Fruit fly (Drosophila melanogaster): ENCODE measurements around the gene CG7872.

The CG7872 gene

dm6 chrX:15593477-15594229, 15.6 kb downstream of the CG7872 start, which contains the start of gene Chsy (continued):
- no peak for TF ChIP-seq chm (GFP tag; IDR thresholded peaks at IDR 0.05)
- no peak for TF ChIP-seq CG13287 (GFP tag; IDR thresholded peaks at IDR 0.05; ENCODE audit: partially characterized antibody)
- TF ChIP-seq nau (GFP tag; optimal IDR thresholded peaks at IDR 0.05) = no peak
- TF ChIP-seq TFAM (GFP tag; optimal IDR thresholded peaks at IDR 0.05) = no peak
- TF ChIP-seq az2 (GFP tag; optimal IDR thresholded peaks at IDR 0.05) = no peak
- TF ChIP-seq E2f2 (GFP tag; IDR thresholded peaks at IDR 0.05) = peak; percentile 16; the same call in 1 of the 2 replicates
- peak; percentile 33 for TF ChIP-seq CG7556 (GFP tag; optimal IDR thresholded peaks at IDR 0.05)
- no peak for TF ChIP-seq D19B (GFP tag; optimal IDR thresholded peaks at IDR 0.05)
- no peak for TF ChIP-seq CG10321 (GFP tag; IDR thresholded peaks at IDR 0.05)
- TF ChIP-seq CG34422 (GFP tag; IDR thresholded peaks at IDR 0.05) = peak; percentile 26; the same call in 1 of the 3 replicates
- TF ChIP-seq Blimp-1 (GFP tag; optimal IDR thresholded peaks at IDR 0.05) = no peak
- TF ChIP-seq Scr (GFP tag; IDR thresholded peaks at IDR 0.05; ENCODE audit: partially characterized antibody) = no peak
- TF ChIP-seq HLH54F (GFP tag; optimal IDR thresholded peaks at IDR 0.05) = no peak
- TF ChIP-seq Sry-δ (GFP tag; optimal IDR thresholded peaks at IDR 0.05) = no peak
- TF ChIP-seq rib (GFP tag; IDR thresholded peaks at IDR 0.05) = no peak; the same call in 1 of the 2 replicates
- no peak for TF ChIP-seq pan (optimal IDR thresholded peaks at IDR 0.05)
- peak in 1 of 2 experiments; percentile 15 for TF ChIP-seq pan (GFP tag; optimal IDR thresholded peaks at IDR 0.05 in 1 of 2, IDR thresholded peaks at IDR 0.05 in 1 of 2)
- no peak for TF ChIP-seq CG9727 (GFP tag; optimal IDR thresholded peaks at IDR 0.05)
- TF ChIP-seq CG30020 (tag; optimal IDR thresholded peaks at IDR 0.05) = no peak
- TF ChIP-seq CG18619 (GFP tag; optimal IDR thresholded peaks at IDR 0.05) = peak; percentile 35
- no peak for TF ChIP-seq CG3407 (GFP tag; optimal IDR thresholded peaks at IDR 0.05)
- TF ChIP-seq twi (tag; optimal IDR thresholded peaks at IDR 0.05) = no peak
- TF ChIP-seq CG16863 (GFP tag; optimal IDR thresholded peaks at IDR 0.05) = no peak
- TF ChIP-seq toy (GFP tag; IDR thresholded peaks at IDR 0.05) = no peak
- no peak for TF ChIP-seq CG2889 (GFP tag; IDR thresholded peaks at IDR 0.05)
- no peak for TF ChIP-seq esg (GFP tag; conservative IDR thresholded peaks at IDR 0.05)
- TF ChIP-seq H15 (GFP tag; IDR thresholded peaks at IDR 0.05) = no peak
- TF ChIP-seq CG4328 (GFP tag; optimal IDR thresholded peaks at IDR 0.05) = no peak
- no peak for TF ChIP-seq MTF-1 (GFP tag; optimal IDR thresholded peaks at IDR 0.05; ENCODE audit: borderline replicate concordance)
- TF ChIP-seq YL-1 (GFP tag; optimal IDR thresholded peaks at IDR 0.05) = no peak
- peak; percentile 21 for TF ChIP-seq grau (tag; optimal IDR thresholded peaks at IDR 0.05)
- TF ChIP-seq amos (GFP tag; IDR thresholded peaks at IDR 0.05; ENCODE audit: partially characterized antibody) = peak; percentile 31; the same call in 1 of the 2 replicates
- TF ChIP-seq Poxn (GFP tag; IDR thresholded peaks at IDR 0.05) = no peak
- no peak for TF ChIP-seq crc (GFP tag; optimal IDR thresholded peaks at IDR 0.05)
- TF ChIP-seq Gsc (GFP tag; IDR thresholded peaks at IDR 0.05) = no peak
- no peak for TF ChIP-seq mld (GFP tag; IDR thresholded peaks at IDR 0.05; ENCODE audit: partially characterized antibody)
- TF ChIP-seq CG3847 (GFP tag; IDR thresholded peaks at IDR 0.05) = no peak
- no peak for TF ChIP-seq BEAF-32 (GFP tag; optimal IDR thresholded peaks at IDR 0.05)
- TF ChIP-seq CG3281 (GFP tag; optimal IDR thresholded peaks at IDR 0.05) = no peak
- no peak for TF ChIP-seq da (GFP tag; optimal IDR thresholded peaks at IDR 0.05)
- TF ChIP-seq C15 (GFP tag; IDR thresholded peaks at IDR 0.05) = no peak
- no peak for TF ChIP-seq CG12236 (GFP tag; optimal IDR thresholded peaks at IDR 0.05)
- TF ChIP-seq CG17385 (GFP tag; optimal IDR thresholded peaks at IDR 0.05) = peak; percentile 3
- TF ChIP-seq ac (GFP tag; optimal IDR thresholded peaks at IDR 0.05) = no peak
- TF ChIP-seq sc (optimal IDR thresholded peaks at IDR 0.05) = no peak
- no peak for TF ChIP-seq sc (GFP tag; optimal IDR thresholded peaks at IDR 0.05)
- TF ChIP-seq jumu (GFP tag; optimal IDR thresholded peaks at IDR 0.05) = no peak
- peak; percentile 69 for TF ChIP-seq CG2199 (GFP tag; IDR thresholded peaks at IDR 0.05)
- TF ChIP-seq Abd-B (GFP tag; optimal IDR thresholded peaks at IDR 0.05) = no peak
- no peak for TF ChIP-seq Stat92E (GFP tag; optimal IDR thresholded peaks at IDR 0.05)

Measured in whole organism, embryonic.